Fruit fly (Drosophila melanogaster) whole organism, embryonic: Measurements from ENCODE around the gene sif.

Source experiments
- Aef1 ChIP-seq: fragments of 200-800 bp; sonication (Bioruptor generic); IDR thresholded peaks from 3 replicates; pipeline ENCODE4 v1.3.6; 2022; ENCODE audit warnings: missing biosample characterization, missing genetic modification characterization
- CG10366 ChIP-seq: fragments of 200-800 bp; sonication (Bioruptor generic); IDR thresholded peaks from 2 replicates; pipeline ENCODE4 v1.3.6; 2022; ENCODE audit warnings: missing biosample characterization, missing genetic modification characterization
- CG17568 ChIP-seq: fragments of 200-800 bp; sonication (Bioruptor generic); optimal IDR thresholded peaks from 2 replicates; lab custom pipeline; 2018; ENCODE audit warnings: missing biosample characterization, mild to moderate bottlenecking, missing genetic modification characterization, moderate library complexity
- Doc3 ChIP-seq: fragments of 200-800 bp; sonication (Bioruptor generic); IDR thresholded peaks from 3 replicates; pipeline ENCODE4 v1.3.6; 2022; ENCODE audit warnings: missing biosample characterization, missing genetic modification characterization; ENCODE audit not compliant: partially characterized antibody
- ERR ChIP-seq: fragments of 200-800 bp; sonication (Bioruptor generic); optimal IDR thresholded peaks from 2 replicates; lab custom pipeline; 2016; ENCODE audit warnings: missing biosample characterization, missing genetic modification characterization
- lilli ChIP-seq: fragments of 200-800 bp; sonication (Bioruptor generic); optimal IDR thresholded peaks from 3 replicates; lab custom pipeline; 2016; ENCODE audit warnings: missing biosample characterization, missing genetic modification characterization
- lov ChIP-seq, 2 experiments: fragments of 200-800 bp in 1 of 2; fragments of >200 bp in 1 of 2; sonication (Bioruptor generic) in 1 of 2; IDR thresholded peaks in 1 of 2; optimal IDR thresholded peaks in 1 of 2; 2 replicates in 1 of 2; 3 replicates in 1 of 2; pipeline versions ENCODE4 v1.3.6 to Lab custom; 2017 to 2022; ENCODE audit warnings: missing biosample characterization in 1 of 2, missing genetic modification characterization in 1 of 2
- sqz ChIP-seq: fragments of 200-800 bp; sonication (Bioruptor generic); optimal IDR thresholded peaks from 3 replicates; lab custom pipeline; 2018; ENCODE audit warnings: missing biosample characterization, mild to moderate bottlenecking, missing genetic modification characterization
- tap ChIP-seq: fragments of 200-800 bp; optimal IDR thresholded peaks from 3 replicates; lab custom pipeline; 2019; ENCODE audit warnings: missing biosample characterization, mild to moderate bottlenecking, missing genetic modification characterization, moderate library complexity
- tgo ChIP-seq: fragments of 200-800 bp; sonication (Bioruptor generic); IDR thresholded peaks from 3 replicates; pipeline ENCODE4 v1.3.6; 2022; ENCODE audit warnings: missing biosample characterization, missing genetic modification characterization
- ttk ChIP-seq: fragments of 200-800 bp; sonication (Bioruptor generic); IDR thresholded peaks from 2 replicates; pipeline ENCODE4 v2.1.2; 2022; ENCODE audit warnings: missing biosample characterization, missing genetic modification characterization

DNA sequence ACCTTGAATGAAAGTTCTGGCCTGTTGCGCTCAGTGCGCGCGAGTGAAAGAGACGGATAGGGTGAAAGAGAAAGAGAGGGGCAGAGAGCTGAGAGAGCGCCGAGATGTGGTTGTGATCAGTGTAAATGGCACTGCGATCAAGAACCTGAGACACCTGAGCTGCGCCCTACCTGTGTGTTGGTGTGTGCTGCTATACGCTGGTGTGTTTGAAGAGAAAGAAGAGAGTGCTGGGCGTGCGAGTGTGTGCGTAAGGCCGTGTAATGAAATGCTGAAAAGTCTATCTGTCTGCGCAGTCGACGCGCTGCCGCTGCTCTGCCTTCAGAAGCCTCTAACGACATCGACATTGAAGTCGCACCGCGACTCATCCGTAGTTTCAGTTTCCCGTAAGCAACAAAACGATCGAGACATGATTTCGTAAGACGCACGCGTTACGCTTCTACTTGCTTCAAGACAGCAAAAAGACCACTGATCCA lies 27.1 kb upstream of the sif start, which contains the start of gene Blimp-1:
- TF ChIP-seq tap (tag; lab: Kevin White, UChicago) (no peak), CG10366 (no peak), sqz (peak; percentile 13), tgo (no peak), Doc3 (GFP tag; lab: Robert Waterston, UW) (no peak), lov (optimal IDR thresholded peaks at IDR 0.05; lab: Kevin White, UChicago) (no peak), lov (GFP tag; IDR thresholded peaks at IDR 0.05; lab: Robert Waterston, UW) (0 out of 3 replicates have a peak, but pooled peaks have one; percentile 10), lilli (no peak), Aef1 (no peak), CG17568 (GFP tag; lab: Kevin White, UChicago) (no peak), ERR (GFP tag; lab: Kevin White, UChicago) (no peak), ttk (GFP tag; lab: Robert Waterston, UW) (no peak)
